Fruit fly (Drosophila melanogaster) whole organism, adult: Measurements from ENCODE around the gene Ptpmeg2.

Source experiments
- CG11617 ChIP-seq: fragments of 200-800 bp; sonication (Bioruptor generic); optimal IDR thresholded peaks from 2 replicates; lab custom pipeline; 2017; ENCODE audit warnings: mild to moderate bottlenecking, missing biosample characterization, missing genetic modification reagents, missing genetic modification characterization
- CG12768 ChIP-seq: fragments of 200-800 bp; sonication (Bioruptor generic); optimal IDR thresholded peaks from 2 replicates; lab custom pipeline; 2017; ENCODE audit warnings: missing biosample characterization, missing genetic modification characterization, mild to moderate bottlenecking, moderate library complexity, missing genetic modification reagents
- CG14711 ChIP-seq: fragments of 200-800 bp; sonication (Bioruptor generic); optimal IDR thresholded peaks from 2 replicates; lab custom pipeline; 2018; ENCODE audit warnings: missing biosample characterization, mild to moderate bottlenecking, missing genetic modification characterization, moderate library complexity
- CG1620 ChIP-seq: fragments of 200-800 bp; sonication (Bioruptor generic); optimal IDR thresholded peaks from 2 replicates; lab custom pipeline; 2016; ENCODE audit warnings: missing biosample characterization, missing genetic modification characterization
- CG33017 ChIP-seq: fragments of 200-800 bp; sonication (Bioruptor generic); optimal IDR thresholded peaks from 2 replicates; lab custom pipeline; 2018; ENCODE audit warnings: missing biosample characterization, mild to moderate bottlenecking, missing genetic modification characterization, moderate library complexity
- CG5204 ChIP-seq: fragments of 200-800 bp; sonication (Bioruptor generic); optimal IDR thresholded peaks from 2 replicates; lab custom pipeline; 2016; ENCODE audit warnings: missing biosample characterization, missing genetic modification characterization
- CG7045 ChIP-seq: fragments of 200-800 bp; sonication (Bioruptor generic); optimal IDR thresholded peaks from 2 replicates; lab custom pipeline; 2017; ENCODE audit warnings: missing biosample characterization, mild to moderate bottlenecking, missing genetic modification characterization
- CG7101 ChIP-seq: fragments of 200-800 bp; sonication (Bioruptor generic); optimal IDR thresholded peaks from 2 replicates; lab custom pipeline; 2018; ENCODE audit warnings: missing biosample characterization, mild to moderate bottlenecking, missing genetic modification characterization, moderate library complexity
- Clk ChIP-seq: fragments of 200-800 bp; sonication (Bioruptor generic); optimal IDR thresholded peaks from 2 replicates; lab custom pipeline; 2017; ENCODE audit warnings: missing biosample characterization, missing genetic modification characterization
- Crg-1 ChIP-seq: fragments of 200-800 bp; sonication (Bioruptor generic); optimal IDR thresholded peaks from 2 replicates; lab custom pipeline; 2016; ENCODE audit warnings: missing biosample characterization, missing genetic modification characterization
- Hr96 ChIP-seq: fragments of 200-800 bp; sonication (Bioruptor generic); optimal IDR thresholded peaks from 2 replicates; lab custom pipeline; 2016; ENCODE audit warnings: missing biosample characterization, missing genetic modification characterization
- Mnt ChIP-seq: fragments of 200-800 bp; sonication (Bioruptor generic); optimal IDR thresholded peaks from 2 replicates; lab custom pipeline; 2016; ENCODE audit warnings: missing biosample characterization, mild to moderate bottlenecking, missing genetic modification characterization
- bab1 ChIP-seq: fragments of 200-800 bp; sonication (Bioruptor generic); optimal IDR thresholded peaks from 3 replicates; lab custom pipeline; 2019; ENCODE audit warnings: missing biosample characterization, mild to moderate bottlenecking, missing genetic modification characterization, moderate library complexity
- cic ChIP-seq: fragments of 200-800 bp; sonication (Bioruptor generic); optimal IDR thresholded peaks from 2 replicates; lab custom pipeline; 2017; ENCODE audit warnings: missing biosample characterization, mild to moderate bottlenecking, missing genetic modification characterization, moderate library complexity
- cnc ChIP-seq, 2 experiments: fragments of >200 bp; optimal IDR thresholded peaks; 2 replicates each; lab custom pipeline; 2017
- kay ChIP-seq: fragments of 200-800 bp; sonication (Bioruptor generic); peaks from one replicate; lab custom pipeline; 2016; ENCODE audit warnings: missing biosample characterization, missing genetic modification characterization, borderline replicate concordance
- ovo ChIP-seq: fragments of 200-800 bp; sonication (Bioruptor generic); optimal IDR thresholded peaks from 2 replicates; lab custom pipeline; 2016; ENCODE audit warnings: missing biosample characterization, missing genetic modification characterization
- pad ChIP-seq: fragments of 200-800 bp; sonication (Bioruptor generic); optimal IDR thresholded peaks from 3 replicates; lab custom pipeline; 2017; ENCODE audit warnings: missing biosample characterization, missing genetic modification characterization, mild to moderate bottlenecking, moderate library complexity, missing genetic modification reagents
- tj ChIP-seq: fragments of 200-800 bp; sonication (Bioruptor generic); optimal IDR thresholded peaks from 3 replicates; lab custom pipeline; 2017; ENCODE audit warnings: missing biosample characterization, mild to moderate bottlenecking, missing genetic modification characterization, moderate library complexity
- toe ChIP-seq: fragments of 200-800 bp; sonication (Bioruptor generic); optimal IDR thresholded peaks from 2 replicates; lab custom pipeline; 2016; ENCODE audit warnings: missing biosample characterization, missing genetic modification characterization

Gene Ptpmeg2

dm6 chrX:9653242-9653641, 5.7 kb downstream of the Ptpmeg2 start:
- no peak for TF ChIP-seq CG14711
- no peak for TF ChIP-seq toe
- no peak for TF ChIP-seq kay (GFP tag; lab: Kevin White, UChicago)
- TF ChIP-seq tj (GFP tag; lab: Kevin White, UChicago): no peak
- no peak for TF ChIP-seq cnc (optimal IDR thresholded peaks at IDR 0.05; lab: Kevin White, UChicago)
- TF ChIP-seq ovo: no peak
- no peak for TF ChIP-seq CG11617
- no peak for TF ChIP-seq Crg-1 (GFP tag; lab: Kevin White, UChicago)
- no peak for TF ChIP-seq Mnt (GFP tag; lab: Kevin White, UChicago)

dm6 chrX:9652006-9652405, 6.9 kb downstream of the Ptpmeg2 start:
- TF ChIP-seq CG33017 (tag; lab: Kevin White, UChicago) (no peak), tj (GFP tag; lab: Kevin White, UChicago) (no peak), CG1620 (GFP tag; lab: Kevin White, UChicago) (no peak), toe (no peak), Crg-1 (GFP tag; lab: Kevin White, UChicago) (no peak), Clk (no peak), CG12768 (GFP tag; lab: Kevin White, UChicago) (no peak), bab1 (GFP tag; lab: Kevin White, UChicago) (no peak), Hr96 (no peak), CG7045 (GFP tag; lab: Kevin White, UChicago) (no peak), CG11617 (no peak), kay (GFP tag; lab: Kevin White, UChicago) (no peak), CG14711 (no peak), Mnt (GFP tag; lab: Kevin White, UChicago) (no peak), cic (GFP tag; lab: Kevin White, UChicago) (no peak), pad (no peak), CG5204 (no peak), cnc (optimal IDR thresholded peaks at IDR 0.05; lab: Kevin White, UChicago) (no peak), ovo (no peak)

dm6 chrX:9650757-9651594, 8.0 kb downstream of the Ptpmeg2 start:
- TF ChIP-seq toe (no peak), pad (peak; percentile 11), CG14711 (peak; percentile 49), bab1 (GFP tag; lab: Kevin White, UChicago) (peak; percentile 70), CG7101 (tag; lab: Kevin White, UChicago) (peak; percentile 40)

dm6 chrX:9650048-9650447, 8.9 kb downstream of the Ptpmeg2 start:
- TF ChIP-seq CG14711 (peak; percentile 6), bab1 (GFP tag; lab: Kevin White, UChicago) (peak; percentile 89), CG12768 (GFP tag; lab: Kevin White, UChicago) (no peak)

- TF ChIP-seq CG7045 (GFP tag; lab: Kevin White, UChicago) (no peak), tj (GFP tag; lab: Kevin White, UChicago) (no peak), pad (no peak), Hr96 (no peak), Mnt (GFP tag; lab: Kevin White, UChicago) (no peak), CG14711 (no peak), kay (GFP tag; lab: Kevin White, UChicago) (no peak), Crg-1 (GFP tag; lab: Kevin White, UChicago) (no peak), cnc (optimal IDR thresholded peaks at IDR 0.05; lab: Kevin White, UChicago) (no peak), cic (GFP tag; lab: Kevin White, UChicago) (no peak), CG33017 (tag; lab: Kevin White, UChicago) (no peak), CG5204 (no peak), ovo (no peak), toe (no peak), CG12768 (GFP tag; lab: Kevin White, UChicago) (no peak), CG11617 (no peak), Clk (no peak), bab1 (GFP tag; lab: Kevin White, UChicago) (no peak), CG7101 (tag; lab: Kevin White, UChicago) (no peak), CG1620 (GFP tag; lab: Kevin White, UChicago) (no peak)
Measured at dm6 chrX:9647067-9647466, 11.9 kb downstream of the Ptpmeg2 start.

dm6 chrX:9646022-9646421, 12.9 kb downstream of the Ptpmeg2 start:
- peak; percentile 99 for TF ChIP-seq CG7101 (tag; lab: Kevin White, UChicago)
- TF ChIP-seq cnc (optimal IDR thresholded peaks at IDR 0.05; lab: Kevin White, UChicago): no peak
- TF ChIP-seq pad: peak; percentile 94
- TF ChIP-seq bab1 (GFP tag; lab: Kevin White, UChicago): peak; percentile 99
- TF ChIP-seq kay (GFP tag; lab: Kevin White, UChicago): peak; percentile 99
- peak; percentile 96 for TF ChIP-seq Mnt (GFP tag; lab: Kevin White, UChicago)
- peak; percentile 95 for TF ChIP-seq CG33017 (tag; lab: Kevin White, UChicago)
- TF ChIP-seq Clk: peak; percentile 95
- peak; percentile 94 for TF ChIP-seq CG14711
- TF ChIP-seq Hr96: peak; percentile 99
- peak; percentile 94 for TF ChIP-seq tj (GFP tag; lab: Kevin White, UChicago)
- peak; percentile 95 for TF ChIP-seq toe
- peak; percentile 99 for TF ChIP-seq CG1620 (GFP tag; lab: Kevin White, UChicago)
- peak; percentile 95 for TF ChIP-seq CG5204
- TF ChIP-seq CG12768 (GFP tag; lab: Kevin White, UChicago): peak; percentile 98
- TF ChIP-seq ovo: peak; percentile 88
- peak; percentile 88 for TF ChIP-seq cic (GFP tag; lab: Kevin White, UChicago)
- peak; percentile 97 for TF ChIP-seq CG7045 (GFP tag; lab: Kevin White, UChicago)
- TF ChIP-seq Crg-1 (GFP tag; lab: Kevin White, UChicago): peak; percentile 96
- TF ChIP-seq CG11617: peak; percentile 98
